Worm (Caenorhabditis elegans) whole organism, mixed stage, embryonic: ENCODE data around the gene fbxb-38.

ENCODE experiments used
- elt-1 ChIP-seq: sonication (generic microtip); optimal IDR thresholded peaks from 2 replicates; lab custom pipeline; 2017; ENCODE audit warnings: missing genetic modification characterization, mild to moderate bottlenecking, missing compliant biosample characterization, antibody characterized with exemption, moderate library complexity, borderline replicate concordance; ENCODE audit not compliant: insufficient read depth
- elt-3 ChIP-seq: fragments of 150-350 bp; optimal IDR thresholded peaks from 2 replicates; lab custom pipeline; 2014; ENCODE audit warnings: missing biosample characterization, missing genetic modification characterization
- mab-5 ChIP-seq: fragments of 150-350 bp; optimal IDR thresholded peaks from 2 replicates; lab custom pipeline; 2014; ENCODE audit warnings: missing biosample characterization, missing genetic modification characterization
- nhr-76 ChIP-seq: sonication (generic microtip); optimal IDR thresholded peaks from 2 replicates; lab custom pipeline; 2017; ENCODE audit warnings: missing biosample characterization, missing genetic modification characterization
- snpc-4 ChIP-seq: fragments of 150-350 bp; optimal IDR thresholded peaks from 2 replicates; lab custom pipeline; 2014; ENCODE audit warnings: missing biosample characterization, missing genetic modification characterization
- unc-39 ChIP-seq: fragments of 150-350 bp; optimal IDR thresholded peaks from 2 replicates; lab custom pipeline; 2014; ENCODE audit warnings: missing biosample characterization, missing genetic modification characterization
- unc-62 ChIP-seq: fragments of 150-350 bp; optimal IDR thresholded peaks from 2 replicates; lab custom pipeline; 2014; ENCODE audit warnings: missing biosample characterization, missing genetic modification reagents, missing genetic modification characterization
- zip-8 ChIP-seq: fragments of 150-350 bp; optimal IDR thresholded peaks from 2 replicates; lab custom pipeline; 2014; ENCODE audit warnings: missing biosample characterization, missing genetic modification characterization

DNA sequence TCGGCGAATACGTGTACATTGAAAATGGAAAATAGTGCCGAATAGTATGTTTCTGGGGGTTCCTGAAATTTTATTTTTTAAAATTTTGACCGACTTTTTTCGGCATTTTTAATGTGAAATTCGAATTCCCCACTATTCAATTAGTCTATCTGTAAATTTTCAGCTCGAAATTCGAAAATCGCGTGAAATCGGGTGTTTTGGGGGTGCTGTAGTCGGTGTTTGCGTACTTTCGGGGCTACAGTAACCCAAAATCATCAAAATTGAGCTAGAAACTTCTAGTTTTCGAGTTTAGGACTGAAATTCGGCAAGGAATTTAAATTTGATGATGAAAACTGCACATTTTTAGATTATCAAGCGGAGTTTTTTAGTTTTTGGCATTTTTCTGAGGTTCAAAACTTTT lies 33.6 kb upstream of the fbxb-38 start:
- TF ChIP-seq mab-5 (tag; lab: Kevin White, UChicago) = no peak
- no peak for TF ChIP-seq elt-1 (tag; lab: Kevin White, UChicago)
- TF ChIP-seq nhr-76 (tag; lab: Kevin White, UChicago) = no peak
- TF ChIP-seq zip-8 = no peak
- no peak for TF ChIP-seq unc-62
- TF ChIP-seq unc-39 (tag; lab: Kevin White, UChicago) = no peak
- TF ChIP-seq elt-3 = no peak
- no peak for TF ChIP-seq snpc-4 (tag; lab: Kevin White, UChicago)
